Worm (Caenorhabditis elegans) whole organism, L1 larva: ENCODE measurements around the gene clec-83.

Source experiments
- F16B12.6 ChIP-seq: fragments of 150-350 bp; optimal IDR thresholded peaks from 2 replicates; lab custom pipeline; 2014; ENCODE audit warnings: missing biosample characterization, missing genetic modification characterization
- ama-1 ChIP-seq: fragments of 150-350 bp; optimal IDR thresholded peaks from 2 replicates; lab custom pipeline; 2014
- ceh-88 ChIP-seq: fragments of 200-800 bp; sonication (Bioruptor generic); IDR thresholded peaks from 2 replicates; pipeline ENCODE4 v1.3.6; 2022; ENCODE audit warnings: missing genetic modification characterization, missing compliant biosample characterization
- dpl-1 ChIP-seq, 3 experiments: fragments of 150-350 bp in 2 of 3; sonication (generic microtip) in 1 of 3; optimal IDR thresholded peaks; 2 replicates each; lab custom pipeline; 2014 to 2017; ENCODE audit warnings: missing biosample characterization in 3 of 3, missing genetic modification characterization in 3 of 3, missing genetic modification reagents in 3 of 3
- dsc-1 ChIP-seq: sonication (generic microtip); optimal IDR thresholded peaks from 2 replicates; lab custom pipeline; 2016; ENCODE audit warnings: mild to moderate bottlenecking, missing genetic modification characterization, missing compliant biosample characterization
- efl-1 ChIP-seq, 4 experiments: fragments of 150-350 bp; optimal IDR thresholded peaks in 3 of 4; peaks in 1 of 4; 1 replicate in 1 of 4; 2 replicates in 3 of 4; lab custom pipeline; 2014; ENCODE audit warnings: missing biosample characterization in 2 of 4, missing genetic modification characterization in 2 of 4, missing genetic modification reagents in 2 of 4
- egl-13 ChIP-seq: sonication (generic microtip); optimal IDR thresholded peaks from 2 replicates; lab custom pipeline; 2016; ENCODE audit warnings: missing genotype, missing genetic modification reagents, missing genetic modification characterization, missing compliant biosample characterization
- elt-2 ChIP-seq: sonication (generic microtip); optimal IDR thresholded peaks from 2 replicates; lab custom pipeline; 2016; ENCODE audit warnings: missing genetic modification characterization, mild to moderate bottlenecking, inconsistent platforms, missing compliant biosample characterization, missing genetic modification reagents
- fkh-10 ChIP-seq: sonication (generic microtip); optimal IDR thresholded peaks from 2 replicates; lab custom pipeline; 2017; ENCODE audit warnings: missing biosample characterization, missing genetic modification reagents, missing genetic modification characterization
- hlh-4 ChIP-seq: sonication (generic microtip); optimal IDR thresholded peaks from 2 replicates; lab custom pipeline; 2016; ENCODE audit warnings: mild to moderate bottlenecking, missing genetic modification characterization, missing compliant biosample characterization
- isw-1 ChIP-seq: fragments of 200-800 bp; sonication (Bioruptor generic); IDR thresholded peaks from 2 replicates; pipeline ENCODE4 v1.3.6; 2022; ENCODE audit warnings: missing genetic modification characterization, missing compliant biosample characterization
- lin-13 ChIP-seq: fragments of 150-350 bp; optimal IDR thresholded peaks from 2 replicates; lab custom pipeline; 2014; ENCODE audit warnings: missing biosample characterization, missing genetic modification reagents, missing genetic modification characterization
- lin-15B ChIP-seq: fragments of 150-350 bp; sonication (generic microtip); optimal IDR thresholded peaks from 3 replicates; lab custom pipeline; 2014; ENCODE audit warnings: missing biosample characterization, missing genetic modification characterization
- lin-35 ChIP-seq, 2 experiments: fragments of 150-350 bp; optimal IDR thresholded peaks; 2 replicates each; lab custom pipeline; 2014; ENCODE audit warnings: missing biosample characterization in 2 of 2, missing genetic modification characterization in 2 of 2, missing genetic modification reagents in 2 of 2
- lir-3 ChIP-seq: sonication (generic microtip); optimal IDR thresholded peaks from 2 replicates; lab custom pipeline; 2016; ENCODE audit warnings: mild to moderate bottlenecking, missing genetic modification characterization, moderate library complexity, missing compliant biosample characterization; ENCODE audit not compliant: poor library complexity
- lsy-2 ChIP-seq, 2 experiments: fragments of 150-350 bp; optimal IDR thresholded peaks; 2 replicates each; lab custom pipeline; 2014; ENCODE audit warnings: missing biosample characterization in 2 of 2, missing genetic modification characterization in 2 of 2
- mep-1 ChIP-seq: fragments of 150-350 bp; optimal IDR thresholded peaks from 2 replicates; lab custom pipeline; 2014; ENCODE audit warnings: missing biosample characterization, missing genetic modification characterization
- nhr-19 ChIP-seq: fragments of 200-800 bp; sonication (Bioruptor generic); conservative IDR thresholded peaks from 2 replicates; pipeline ENCODE4 v1.3.6; 2022; ENCODE audit warnings: missing genetic modification characterization, missing compliant biosample characterization
- nhr-47 ChIP-seq: sonication (generic microtip); optimal IDR thresholded peaks from 2 replicates; lab custom pipeline; 2016; ENCODE audit warnings: mild to moderate bottlenecking, missing genetic modification characterization, moderate library complexity, missing compliant biosample characterization
- nhr-71 ChIP-seq: sonication (generic microtip); optimal IDR thresholded peaks from 2 replicates; lab custom pipeline; 2016; ENCODE audit warnings: mild to moderate bottlenecking, missing genetic modification characterization, moderate library complexity, missing compliant biosample characterization
- nhr-76 ChIP-seq: sonication (generic microtip); optimal IDR thresholded peaks from 2 replicates; lab custom pipeline; 2017; ENCODE audit warnings: missing biosample characterization, missing genetic modification characterization
- nhr-77 ChIP-seq: fragments of 150-350 bp; optimal IDR thresholded peaks from 2 replicates; lab custom pipeline; 2014; ENCODE audit warnings: missing biosample characterization, missing genetic modification characterization
- nhr-90 ChIP-seq: sonication (generic microtip); optimal IDR thresholded peaks from 2 replicates; lab custom pipeline; 2016; ENCODE audit warnings: mild to moderate bottlenecking, missing genetic modification characterization, missing compliant biosample characterization; ENCODE audit not compliant: poor library complexity
- pax-3 ChIP-seq: fragments of 200-800 bp; sonication (Bioruptor generic); optimal IDR thresholded peaks from 2 replicates; lab custom pipeline; 2018; ENCODE audit warnings: mild to moderate bottlenecking, missing genetic modification characterization, moderate library complexity, missing compliant biosample characterization
- rnt-1 ChIP-seq: sonication (generic microtip); optimal IDR thresholded peaks from 2 replicates; lab custom pipeline; 2016; ENCODE audit warnings: mild to moderate bottlenecking, missing genetic modification characterization, moderate library complexity, missing compliant biosample characterization
- sox-4 ChIP-seq: sonication (generic microtip); optimal IDR thresholded peaks from 2 replicates; lab custom pipeline; 2016; ENCODE audit warnings: missing genetic modification characterization, missing compliant biosample characterization
- sup-37 ChIP-seq: fragments of 200-800 bp; sonication (Bioruptor generic); optimal IDR thresholded peaks from 2 replicates; lab custom pipeline; 2018; ENCODE audit warnings: mild to moderate bottlenecking, missing genetic modification characterization, missing compliant biosample characterization
- tlp-1 ChIP-seq: fragments of 150-350 bp; optimal IDR thresholded peaks from 2 replicates; lab custom pipeline; 2014; ENCODE audit warnings: missing biosample characterization, missing genetic modification characterization
- unc-130 ChIP-seq: fragments of 150-350 bp; optimal IDR thresholded peaks from 2 replicates; lab custom pipeline; 2017; ENCODE audit warnings: missing biosample characterization, missing genetic modification characterization, inconsistent platforms
- unc-98 ChIP-seq: fragments of 200-800 bp; sonication (Bioruptor generic); IDR thresholded peaks from 2 replicates; pipeline ENCODE4 v1.3.6; 2022; ENCODE audit warnings: missing genetic modification characterization, missing compliant biosample characterization
- vab-15 ChIP-seq: sonication (generic microtip); optimal IDR thresholded peaks from 2 replicates; lab custom pipeline; 2017; ENCODE audit warnings: missing genotype, mild to moderate bottlenecking, missing genetic modification characterization, missing compliant biosample characterization
- xbp-1 ChIP-seq: sonication (generic microtip); optimal IDR thresholded peaks from 2 replicates; lab custom pipeline; 2016; ENCODE audit warnings: missing genetic modification characterization, missing compliant biosample characterization

clec-83 gene

ce11 chrIV:2849269-2849668 lies 8.0 kb upstream of the clec-83 start (continued):
- TF ChIP-seq sup-37 (GFP tag; lab: Kevin White, UChicago), result no peak

- TF ChIP-seq lsy-2 (tag; optimal IDR thresholded peaks at IDR 0.05; lab: Kevin White, UChicago), result peak; percentile 32 to 64
- no peak for TF ChIP-seq nhr-19
- peak; percentile 77 for TF ChIP-seq F16B12.6 (tag; lab: Kevin White, UChicago)
- TF ChIP-seq dsc-1, result no peak
- no peak for TF ChIP-seq lin-15B (tag; lab: Kevin White, UChicago)
- TF ChIP-seq ama-1, result no peak
- TF ChIP-seq sup-37 (GFP tag; lab: Kevin White, UChicago), result no peak
- TF ChIP-seq efl-1 (optimal IDR thresholded peaks at IDR 0.05; lab: Kevin White, UChicago), result peak; percentile 58 to 68
- TF ChIP-seq efl-1 (GFP tag; optimal IDR thresholded peaks at IDR 0.05 in 1 of 2; lab: Kevin White, UChicago), result peak; percentile 31 to 56
- TF ChIP-seq egl-13 (tag; lab: Kevin White, UChicago), result no peak
- TF ChIP-seq tlp-1 (tag; lab: Kevin White, UChicago), result no peak
- no peak for TF ChIP-seq elt-2 (tag; lab: Kevin White, UChicago)
- peak; percentile 3 to 70 (median 38) for TF ChIP-seq dpl-1 (GFP tag; optimal IDR thresholded peaks at IDR 0.05; lab: Kevin White, UChicago)
- TF ChIP-seq nhr-90 (tag; lab: Kevin White, UChicago), result no peak
- TF ChIP-seq unc-98 (GFP tag; lab: Robert Waterston, UW), result no peak
- peak; percentile 29 to 56 for TF ChIP-seq lin-35 (GFP tag; optimal IDR thresholded peaks at IDR 0.05; lab: Kevin White, UChicago)
- peak; percentile 8 for TF ChIP-seq mep-1 (tag; lab: Kevin White, UChicago)
Observed at ce11 chrIV:2846264-2846663, 5.0 kb upstream of the clec-83 start, which contains the start of gene Y54G2A.40. Y54G2A.40 (plus strand) TSS chrIV:2846476.

ce11 chrIV:2843882-2844281 lies 2.6 kb upstream of the clec-83 start, which contains the start of gene Y54G2A.15:
Y54G2A.15 (minus strand) TSS chrIV:2843982.
- TF ChIP-seq sox-4, result no peak
- TF ChIP-seq lin-13 (GFP tag; lab: Kevin White, UChicago), result no peak
- no peak for TF ChIP-seq lir-3 (tag; lab: Kevin White, UChicago)
- no peak for TF ChIP-seq unc-130 (tag; lab: Kevin White, UChicago)
- TF ChIP-seq fkh-10 (GFP tag; lab: Kevin White, UChicago), result no peak
- TF ChIP-seq vab-15 (tag; lab: Kevin White, UChicago), result no peak
- TF ChIP-seq nhr-47 (tag; lab: Kevin White, UChicago), result no peak

- no peak for TF ChIP-seq nhr-71 (tag; lab: Kevin White, UChicago)
- TF ChIP-seq nhr-76 (tag; lab: Kevin White, UChicago), result no peak
- no peak for TF ChIP-seq fkh-10 (GFP tag; lab: Kevin White, UChicago)
- TF ChIP-seq vab-15 (tag; lab: Kevin White, UChicago), result no peak
- TF ChIP-seq egl-13 (tag; lab: Kevin White, UChicago), result no peak
- no peak for TF ChIP-seq rnt-1
- no peak for TF ChIP-seq ceh-88
- TF ChIP-seq F16B12.6 (tag; lab: Kevin White, UChicago), result no peak
Observed at ce11 chrIV:2842162-2842561, 890 bp upstream of the clec-83 start, which contains the start of gene clec-84. clec-84 (plus strand) TSS chrIV:2842462.

ce11 chrIV:2838308-2838707 lies 3.0 kb downstream of the clec-83 start, which contains the start of gene Y54G2A.7:
Y54G2A.7 (plus strand) TSS chrIV:2838608.
- TF ChIP-seq isw-1 (GFP tag; lab: Robert Waterston, UW) (no peak), lsy-2 (tag; optimal IDR thresholded peaks at IDR 0.05; lab: Kevin White, UChicago) (no peak), pax-3 (tag; lab: Kevin White, UChicago) (no peak), hlh-4 (no peak), xbp-1 (tag; lab: Kevin White, UChicago) (no peak), egl-13 (tag; lab: Kevin White, UChicago) (no peak), unc-130 (tag; lab: Kevin White, UChicago) (no peak), nhr-77 (tag; lab: Kevin White, UChicago) (no peak), nhr-90 (tag; lab: Kevin White, UChicago) (no peak)
